Worm (Caenorhabditis elegans) whole organism, L2 larva: ENCODE measurements around the gene C44B7.7.
A peak's percentile ranks its signal among the peaks of the same experiment; 100 is the strongest.

ENCODE experiments used
- C34F6.9 ChIP-seq: fragments of 150-350 bp; optimal IDR thresholded peaks from 2 replicates; lab custom pipeline; 2014; ENCODE audit warnings: missing biosample characterization, missing genetic modification characterization
- F13H6.1 ChIP-seq: sonication (generic microtip); optimal IDR thresholded peaks from 2 replicates; lab custom pipeline; 2016; ENCODE audit warnings: missing genetic modification characterization, missing compliant biosample characterization
- R02D3.7 ChIP-seq: fragments of 150-350 bp; optimal IDR thresholded peaks from 2 replicates; lab custom pipeline; 2014; ENCODE audit warnings: missing biosample characterization, missing genetic modification characterization
- Y55F3AM.14 ChIP-seq: fragments of 200-800 bp; sonication (Bioruptor generic); optimal IDR thresholded peaks from 2 replicates; lab custom pipeline; 2018; ENCODE audit warnings: mild to moderate bottlenecking, missing genetic modification characterization, missing compliant biosample characterization
- ZK546.5 ChIP-seq: sonication (generic microtip); optimal IDR thresholded peaks from 2 replicates; lab custom pipeline; 2017; ENCODE audit warnings: missing biosample characterization, missing genetic modification characterization
- alr-1 ChIP-seq: fragments of 150-350 bp; optimal IDR thresholded peaks from 2 replicates; lab custom pipeline; 2014; ENCODE audit warnings: missing biosample characterization, missing genetic modification characterization
- aly-2 ChIP-seq: fragments of 150-350 bp; optimal IDR thresholded peaks from 2 replicates; lab custom pipeline; 2014; ENCODE audit warnings: missing biosample characterization, missing genetic modification characterization
- ama-1 ChIP-seq: fragments of 150-350 bp; optimal IDR thresholded peaks from 2 replicates; lab custom pipeline; 2018; ENCODE audit warnings: inconsistent platforms
- blmp-1 ChIP-seq: sonication (generic microtip); optimal IDR thresholded peaks from 2 replicates; lab custom pipeline; 2017; ENCODE audit warnings: missing genetic modification characterization, mild to moderate bottlenecking, missing compliant biosample characterization, antibody characterized with exemption, moderate library complexity; ENCODE audit not compliant: insufficient read depth
- ceh-16 ChIP-seq: fragments of 150-350 bp; optimal IDR thresholded peaks from 2 replicates; lab custom pipeline; 2014; ENCODE audit warnings: missing biosample characterization, missing genetic modification characterization
- ceh-82 ChIP-seq: fragments of 150-350 bp; optimal IDR thresholded peaks from 2 replicates; lab custom pipeline; 2014; ENCODE audit warnings: missing biosample characterization, missing genetic modification characterization
- crh-2 ChIP-seq: sonication (generic microtip); optimal IDR thresholded peaks from 2 replicates; lab custom pipeline; 2017; ENCODE audit warnings: missing biosample characterization, missing genetic modification characterization
- dmd-4 ChIP-seq: sonication (generic microtip); optimal IDR thresholded peaks from 2 replicates; lab custom pipeline; 2017; ENCODE audit warnings: missing biosample characterization, missing genetic modification characterization
- egl-27 ChIP-seq: sonication (generic microtip); optimal IDR thresholded peaks from 3 replicates; lab custom pipeline; 2017; ENCODE audit warnings: missing biosample characterization, missing genetic modification reagents, missing genetic modification characterization
- elt-1 ChIP-seq: fragments of 150-350 bp; optimal IDR thresholded peaks from 2 replicates; lab custom pipeline; 2014; ENCODE audit warnings: missing biosample characterization, missing genetic modification characterization
- elt-3 ChIP-seq: sonication (generic microtip); optimal IDR thresholded peaks from 2 replicates; lab custom pipeline; 2017; ENCODE audit warnings: missing biosample characterization, missing genetic modification characterization
- fos-1 ChIP-seq: fragments of 150-350 bp; optimal IDR thresholded peaks from 2 replicates; lab custom pipeline; 2014; ENCODE audit warnings: missing biosample characterization, missing genetic modification characterization
- gmeb-1 ChIP-seq: fragments of 150-350 bp; optimal IDR thresholded peaks from 2 replicates; lab custom pipeline; 2014; ENCODE audit warnings: missing biosample characterization, missing genetic modification characterization
- lin-11 ChIP-seq: fragments of 150-350 bp; sonication (generic microtip); optimal IDR thresholded peaks from 2 replicates; lab custom pipeline; 2014; ENCODE audit warnings: missing biosample characterization, missing genetic modification characterization, inconsistent platforms, mixed read lengths
- lin-13 ChIP-seq: fragments of 150-350 bp; optimal IDR thresholded peaks from 2 replicates; lab custom pipeline; 2014; ENCODE audit warnings: missing biosample characterization, missing genetic modification reagents, missing genetic modification characterization
- lin-39 ChIP-seq: fragments of 150-350 bp; optimal IDR thresholded peaks from 2 replicates; lab custom pipeline; 2014; ENCODE audit warnings: missing biosample characterization, missing genetic modification reagents, missing genetic modification characterization
- lsy-2 ChIP-seq, 2 experiments: fragments of 150-350 bp in 1 of 2; sonication (generic microtip) in 1 of 2; optimal IDR thresholded peaks; 2 replicates each; lab custom pipeline; 2014 to 2017; ENCODE audit warnings: missing biosample characterization in 2 of 2, missing genetic modification characterization in 2 of 2
- mab-5 ChIP-seq: fragments of 150-350 bp; optimal IDR thresholded peaks from 2 replicates; lab custom pipeline; 2014; ENCODE audit warnings: missing biosample characterization, missing genetic modification characterization
- mbf-1 ChIP-seq: sonication (generic microtip); optimal IDR thresholded peaks from 2 replicates; lab custom pipeline; 2017; ENCODE audit warnings: missing biosample characterization, missing genetic modification characterization
- mdl-1 ChIP-seq, 2 experiments: fragments of 150-350 bp in 1 of 2; sonication (generic microtip) in 1 of 2; optimal IDR thresholded peaks; 2 replicates each; lab custom pipeline; 2017; ENCODE audit warnings: missing biosample characterization in 2 of 2, missing genetic modification characterization in 2 of 2
- nhr-10 ChIP-seq: sonication (generic microtip); optimal IDR thresholded peaks from 2 replicates; lab custom pipeline; 2017; ENCODE audit warnings: missing biosample characterization, missing genetic modification characterization
- nhr-11 ChIP-seq: fragments of 150-350 bp; optimal IDR thresholded peaks from 2 replicates; lab custom pipeline; 2014; ENCODE audit warnings: missing biosample characterization, missing genetic modification characterization
- nhr-12 ChIP-seq: fragments of 150-350 bp; optimal IDR thresholded peaks from 2 replicates; lab custom pipeline; 2014; ENCODE audit warnings: missing biosample characterization, missing genetic modification characterization
- nhr-129 ChIP-seq: fragments of 150-350 bp; optimal IDR thresholded peaks from 2 replicates; lab custom pipeline; 2014; ENCODE audit warnings: missing biosample characterization, missing genetic modification characterization
- nhr-21 ChIP-seq: fragments of 150-350 bp; optimal IDR thresholded peaks from 2 replicates; lab custom pipeline; 2014; ENCODE audit warnings: missing biosample characterization, missing genetic modification characterization
- nhr-23 ChIP-seq: fragments of 150-350 bp; optimal IDR thresholded peaks from 2 replicates; lab custom pipeline; 2014; ENCODE audit warnings: missing biosample characterization, missing genetic modification reagents, missing genetic modification characterization
- nhr-237 ChIP-seq: fragments of 150-350 bp; optimal IDR thresholded peaks from 2 replicates; lab custom pipeline; 2014; ENCODE audit warnings: missing biosample characterization, missing genetic modification characterization
- nhr-25 ChIP-seq: fragments of 150-350 bp; sonication (generic microtip); optimal IDR thresholded peaks from 3 replicates; lab custom pipeline; 2014; ENCODE audit warnings: missing biosample characterization, missing genetic modification characterization
- nhr-6 ChIP-seq: fragments of 150-350 bp; optimal IDR thresholded peaks from 2 replicates; lab custom pipeline; 2014; ENCODE audit warnings: missing biosample characterization, missing genetic modification characterization
- nhr-77 ChIP-seq: fragments of 150-350 bp; optimal IDR thresholded peaks from 2 replicates; lab custom pipeline; 2014; ENCODE audit warnings: missing biosample characterization, missing genetic modification characterization
- peb-1 ChIP-seq: fragments of 150-350 bp; optimal IDR thresholded peaks from 2 replicates; lab custom pipeline; 2014; ENCODE audit warnings: missing biosample characterization, missing genetic modification characterization
- sem-4 ChIP-seq: fragments of 150-350 bp; optimal IDR thresholded peaks from 2 replicates; lab custom pipeline; 2014; ENCODE audit warnings: missing biosample characterization, missing genetic modification reagents, missing genetic modification characterization
- skn-1 ChIP-seq: sonication (generic microtip); optimal IDR thresholded peaks from 2 replicates; lab custom pipeline; 2017; ENCODE audit warnings: missing biosample characterization, missing genetic modification characterization
- sma-3 ChIP-seq: sonication (generic microtip); optimal IDR thresholded peaks from 2 replicates; lab custom pipeline; 2016; ENCODE audit warnings: missing genetic modification reagents, missing genetic modification characterization, missing compliant biosample characterization
- sma-9 ChIP-seq, 2 experiments: fragments of 150-350 bp in 1 of 2; sonication (generic microtip) in 1 of 2; optimal IDR thresholded peaks; 2 replicates each; lab custom pipeline; 2014 to 2016; ENCODE audit warnings: missing genetic modification characterization in 2 of 2, mild to moderate bottlenecking in 1 of 2, missing biosample characterization in 1 of 2, missing compliant biosample characterization in 1 of 2, missing genetic modification reagents in 1 of 2, moderate library complexity in 1 of 2
- snpc-4 ChIP-seq: fragments of 150-350 bp; optimal IDR thresholded peaks from 2 replicates; lab custom pipeline; 2014; ENCODE audit warnings: missing biosample characterization, missing genetic modification characterization
- unc-39 ChIP-seq: fragments of 150-350 bp; optimal IDR thresholded peaks from 2 replicates; lab custom pipeline; 2014; ENCODE audit warnings: missing biosample characterization, missing genetic modification characterization
- unc-55 ChIP-seq: fragments of 150-350 bp; sonication (generic microtip); optimal IDR thresholded peaks from 3 replicates; lab custom pipeline; 2014; ENCODE audit warnings: missing biosample characterization, missing genetic modification reagents, missing genetic modification characterization
- unc-62 ChIP-seq: fragments of 150-350 bp; optimal IDR thresholded peaks from 2 replicates; lab custom pipeline; 2014; ENCODE audit warnings: missing biosample characterization, missing genetic modification reagents, missing genetic modification characterization
- zag-1 ChIP-seq: fragments of 150-350 bp; optimal IDR thresholded peaks from 2 replicates; lab custom pipeline; 2014; ENCODE audit warnings: missing biosample characterization, missing genetic modification characterization
- ztf-1 ChIP-seq: fragments of 200-800 bp; sonication (Bioruptor generic); conservative IDR thresholded peaks from 2 replicates; pipeline ENCODE4 v1.3.6; 2022; ENCODE audit warnings: missing genetic modification characterization, missing compliant biosample characterization
- ztf-11 ChIP-seq: sonication (generic microtip); optimal IDR thresholded peaks from 2 replicates; lab custom pipeline; 2017; ENCODE audit warnings: missing biosample characterization, missing genetic modification characterization
- ztf-4 ChIP-seq: fragments of 150-350 bp; optimal IDR thresholded peaks from 2 replicates; lab custom pipeline; 2014; ENCODE audit warnings: missing biosample characterization, missing genetic modification characterization

The C44B7.7 gene

ce11 chrII:6863652-6864051 lies 16.3 kb downstream of the C44B7.7 start, which contains the start of gene aff-1:
TSS of gene aff-1 (minus strand) at chrII:6863752.
- no peak for TF ChIP-seq nhr-25 (tag; lab: Kevin White, UChicago)
- no peak for TF ChIP-seq C34F6.9 (tag; lab: Kevin White, UChicago)
- no peak for TF ChIP-seq nhr-6
- no peak for TF ChIP-seq skn-1
- TF ChIP-seq snpc-4 (tag; lab: Kevin White, UChicago), result no peak

- TF ChIP-seq sma-3 (GFP tag; lab: Kevin White, UChicago) (no peak), nhr-11 (no peak), gmeb-1 (tag; lab: Kevin White, UChicago) (no peak), ZK546.5 (tag; lab: Kevin White, UChicago) (no peak), R02D3.7 (tag; lab: Kevin White, UChicago) (no peak)
These were observed 19.9 kb downstream of the C44B7.7 start for ce11 chrII:6860043-6860442.

- TF ChIP-seq nhr-21 (tag; lab: Kevin White, UChicago) (no peak), ama-1 (lab: Kevin White, UChicago) (no peak), gmeb-1 (tag; lab: Kevin White, UChicago) (peak; percentile 1), nhr-6 (no peak), aly-2 (no peak), lsy-2 (tag; optimal IDR thresholded peaks at IDR 0.05; lab: Kevin White, UChicago) (peak in 1 of 2 experiments; percentile 37), elt-1 (tag; lab: Kevin White, UChicago) (no peak), nhr-11 (no peak), ztf-4 (tag; lab: Kevin White, UChicago) (no peak), nhr-129 (tag; lab: Kevin White, UChicago) (peak; percentile 84), unc-39 (no peak), mab-5 (no peak), nhr-23 (tag; lab: Kevin White, UChicago) (no peak), fos-1 (tag; lab: Kevin White, UChicago) (peak; percentile 60), peb-1 (no peak), alr-1 (tag; lab: Kevin White, UChicago) (no peak), zag-1 (tag; lab: Kevin White, UChicago) (peak; percentile 17), snpc-4 (tag; lab: Kevin White, UChicago) (no peak), mdl-1 (tag; optimal IDR thresholded peaks at IDR 0.05; lab: Kevin White, UChicago) (no peak), nhr-237 (no peak), elt-3 (tag; lab: Kevin White, UChicago) (no peak), C34F6.9 (tag; lab: Kevin White, UChicago) (peak; percentile 36), lin-11 (no peak), sma-3 (GFP tag; lab: Kevin White, UChicago) (no peak), lin-39 (tag; lab: Kevin White, UChicago) (no peak), nhr-25 (tag; lab: Kevin White, UChicago) (no peak), skn-1 (no peak), ceh-16 (no peak), nhr-77 (tag; lab: Kevin White, UChicago) (no peak), lin-13 (GFP tag; lab: Kevin White, UChicago) (no peak), egl-27 (tag; lab: Kevin White, UChicago) (no peak), nhr-12 (tag; lab: Kevin White, UChicago) (no peak), unc-55 (GFP tag; lab: Kevin White, UChicago) (peak; percentile 6), R02D3.7 (tag; lab: Kevin White, UChicago) (no peak), sem-4 (tag; lab: Kevin White, UChicago) (no peak), ZK546.5 (tag; lab: Kevin White, UChicago) (no peak), ztf-11 (no peak), Y55F3AM.14 (no peak), blmp-1 (no peak), unc-62 (GFP tag; lab: Kevin White, UChicago) (no peak), crh-2 (peak; percentile 26), ztf-1 (no peak), mbf-1 (tag; lab: Kevin White, UChicago) (no peak), nhr-10 (no peak), F13H6.1 (tag; lab: Kevin White, UChicago) (peak; percentile 70), ceh-82 (tag; lab: Kevin White, UChicago) (no peak), sma-9 (GFP tag; optimal IDR thresholded peaks at IDR 0.05; lab: Kevin White, UChicago) (peak; percentile 15), sma-9 (tag; optimal IDR thresholded peaks at IDR 0.05; lab: Kevin White, UChicago) (no peak), dmd-4 (tag; lab: Kevin White, UChicago) (no peak)
These were observed 21.1 kb downstream of the C44B7.7 start for ce11 chrII:6858835-6859234.
